Fruit fly (Drosophila melanogaster) whole organism, prepupa: ENCODE results near the gene CG11089.

Experiments
- CG10669 ChIP-seq: fragments of 200-800 bp; sonication (Bioruptor generic); optimal IDR thresholded peaks from 3 replicates; lab custom pipeline; 2018; ENCODE audit warnings: missing biosample characterization, mild to moderate bottlenecking, missing genetic modification characterization, moderate library complexity
- CG11294 ChIP-seq: fragments of 200-800 bp; sonication (Bioruptor generic); IDR thresholded peaks from 2 replicates; pipeline ENCODE4 v1.3.6; 2022; ENCODE audit warnings: missing biosample characterization, missing genetic modification characterization
- CG3032 ChIP-seq: fragments of 200-800 bp; optimal IDR thresholded peaks from 2 replicates; lab custom pipeline; 2019; ENCODE audit warnings: missing biosample characterization, mild to moderate bottlenecking, missing genetic modification characterization, moderate library complexity
- CG3919 ChIP-seq: fragments of 200-800 bp; sonication (Bioruptor generic); optimal IDR thresholded peaks from 3 replicates; lab custom pipeline; 2016; ENCODE audit warnings: missing biosample characterization, missing genetic modification characterization
- CG6808 ChIP-seq: fragments of 200-800 bp; sonication (Bioruptor generic); optimal IDR thresholded peaks from 3 replicates; lab custom pipeline; 2017; ENCODE audit warnings: missing biosample characterization, missing genetic modification characterization, mild to moderate bottlenecking, moderate library complexity, missing genetic modification reagents
- CG6854 ChIP-seq: fragments of 200-800 bp; sonication (Bioruptor generic); optimal IDR thresholded peaks from 2 replicates; lab custom pipeline; 2017; ENCODE audit warnings: missing biosample characterization, mild to moderate bottlenecking, missing genetic modification characterization
- Hr39 ChIP-seq: fragments of 200-800 bp; sonication (Bioruptor generic); optimal IDR thresholded peaks from 2 replicates; lab custom pipeline; 2016; ENCODE audit warnings: missing biosample characterization, missing genetic modification characterization
- OdsH ChIP-seq: fragments of 200-800 bp; sonication (Bioruptor generic); optimal IDR thresholded peaks from 3 replicates; lab custom pipeline; 2016; ENCODE audit warnings: missing biosample characterization, missing genetic modification characterization
- Sox102F ChIP-seq: fragments of 200-800 bp; sonication (Bioruptor generic); optimal IDR thresholded peaks from 2 replicates; lab custom pipeline; 2016; ENCODE audit warnings: missing biosample characterization, mild to moderate bottlenecking, missing genetic modification characterization
- acj6 ChIP-seq: fragments of 200-800 bp; sonication (Bioruptor generic); optimal IDR thresholded peaks from 3 replicates; lab custom pipeline; 2016; ENCODE audit warnings: missing biosample characterization, missing genetic modification characterization
- dsx ChIP-seq: fragments of 200-800 bp; optimal IDR thresholded peaks from 3 replicates; lab custom pipeline; 2019; ENCODE audit warnings: missing biosample characterization, mild to moderate bottlenecking, missing genetic modification characterization, moderate library complexity; ENCODE audit not compliant: poor library complexity, severe bottlenecking
- fkh ChIP-seq: fragments of 200-800 bp; sonication (Bioruptor generic); optimal IDR thresholded peaks from 3 replicates; lab custom pipeline; 2017; ENCODE audit warnings: missing biosample characterization, mild to moderate bottlenecking, missing genetic modification characterization, moderate library complexity

DNA sequence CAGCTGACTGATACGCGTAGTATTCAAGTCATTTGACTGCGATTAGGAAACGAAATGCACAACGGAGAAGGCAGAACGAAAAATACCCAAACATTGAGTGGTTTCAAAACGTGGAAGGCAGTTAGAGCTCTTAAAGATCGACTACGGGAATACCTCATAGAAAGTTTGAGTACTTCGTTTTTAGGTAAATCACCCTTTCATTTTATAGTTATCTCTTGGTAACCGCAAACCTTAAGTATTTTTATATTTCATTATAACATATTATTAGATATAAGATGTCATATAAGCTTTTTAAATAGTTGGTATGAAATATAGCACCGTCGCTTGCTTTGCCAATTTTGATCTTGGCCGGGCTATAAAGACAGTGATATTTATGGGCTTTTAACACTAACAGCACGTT lies 31.7 kb upstream of the CG11089 start:
- TF ChIP-seq Sox102F (GFP tag; lab: Kevin White, UChicago), result no peak
- no peak for TF ChIP-seq dsx
- no peak for TF ChIP-seq Hr39 (GFP tag; lab: Kevin White, UChicago)
- TF ChIP-seq OdsH (GFP tag; lab: Kevin White, UChicago), result no peak
- TF ChIP-seq CG6854 (GFP tag; lab: Kevin White, UChicago), result no peak
- no peak for TF ChIP-seq CG10669 (GFP tag; lab: Kevin White, UChicago)
- no peak for TF ChIP-seq CG6808 (GFP tag; lab: Kevin White, UChicago)
- TF ChIP-seq CG3919 (GFP tag; lab: Kevin White, UChicago), result no peak
- TF ChIP-seq CG11294, result no peak
- no peak for TF ChIP-seq acj6
- no peak for TF ChIP-seq fkh (GFP tag; lab: Kevin White, UChicago)
- no peak for TF ChIP-seq CG3032 (tag; lab: Kevin White, UChicago)
